Fruit fly (Drosophila melanogaster) whole organism, embryonic: ENCODE measurements around the gene NK7.1.

ENCODE experiments used
- Ada2b ChIP-seq: fragments of 200-800 bp; sonication (Bioruptor generic); IDR thresholded peaks from 2 replicates; pipeline ENCODE4 v1.3.6; 2022; ENCODE audit warnings: missing biosample characterization, missing genetic modification characterization
- Aef1 ChIP-seq: fragments of 200-800 bp; sonication (Bioruptor generic); IDR thresholded peaks from 3 replicates; pipeline ENCODE4 v1.3.6; 2022; ENCODE audit warnings: missing biosample characterization, missing genetic modification characterization
- B-H2 ChIP-seq: fragments of 200-800 bp; sonication (Bioruptor generic); optimal IDR thresholded peaks from 2 replicates; lab custom pipeline; 2018; ENCODE audit warnings: missing biosample characterization, mild to moderate bottlenecking, missing genetic modification characterization
- CG10209 ChIP-seq: fragments of 200-800 bp; sonication (Bioruptor generic); optimal IDR thresholded peaks from 3 replicates; lab custom pipeline; 2017; ENCODE audit warnings: missing biosample characterization, mild to moderate bottlenecking, missing genetic modification characterization, missing genetic modification reagents
- CG11504 ChIP-seq: fragments of 200-800 bp; sonication (Bioruptor generic); optimal IDR thresholded peaks from 3 replicates; lab custom pipeline; 2019; ENCODE audit warnings: missing biosample characterization, mild to moderate bottlenecking, missing genetic modification characterization, moderate library complexity
- CG12236 ChIP-seq: fragments of 200-800 bp; sonication (Bioruptor generic); optimal IDR thresholded peaks from 2 replicates; lab custom pipeline; 2016; ENCODE audit warnings: missing biosample characterization, missing genetic modification characterization
- CG12299 ChIP-seq: fragments of 200-800 bp; sonication (Bioruptor generic); optimal IDR thresholded peaks from 2 replicates; lab custom pipeline; 2018; ENCODE audit warnings: missing biosample characterization, mild to moderate bottlenecking, missing genetic modification characterization
- CG13775 ChIP-seq: fragments of 200-800 bp; sonication (Bioruptor generic); optimal IDR thresholded peaks from 3 replicates; lab custom pipeline; 2017; ENCODE audit warnings: missing biosample characterization, mild to moderate bottlenecking, missing genetic modification characterization
- CG16815 ChIP-seq: fragments of 200-800 bp; sonication (Bioruptor generic); optimal IDR thresholded peaks from 3 replicates; lab custom pipeline; 2017; ENCODE audit warnings: missing biosample characterization, mild to moderate bottlenecking, missing genetic modification characterization
- CG17328 ChIP-seq: fragments of 200-800 bp; sonication (Bioruptor generic); IDR thresholded peaks from 2 replicates; pipeline ENCODE4 v1.3.6; 2022; ENCODE audit warnings: missing biosample characterization, missing genetic modification characterization
- CG17829 ChIP-seq: fragments of 200-800 bp; optimal IDR thresholded peaks from 2 replicates; lab custom pipeline; 2019; ENCODE audit warnings: missing biosample characterization, mild to moderate bottlenecking, missing genetic modification characterization, moderate library complexity
- CG1832 ChIP-seq: fragments of 200-800 bp; sonication (Bioruptor generic); optimal IDR thresholded peaks from 2 replicates; lab custom pipeline; 2017; ENCODE audit warnings: missing biosample characterization, mild to moderate bottlenecking, missing genetic modification characterization, inconsistent platforms
- CG2202 ChIP-seq: fragments of 200-800 bp; sonication (Bioruptor generic); optimal IDR thresholded peaks from 2 replicates; lab custom pipeline; 2018; ENCODE audit warnings: missing biosample characterization, mild to moderate bottlenecking, missing genetic modification characterization
- CG33213 ChIP-seq: fragments of 200-800 bp; sonication (Bioruptor generic); optimal IDR thresholded peaks from 3 replicates; lab custom pipeline; 2016; ENCODE audit warnings: missing biosample characterization, missing genetic modification characterization
- CG4424 ChIP-seq: fragments of 200-800 bp; sonication (Bioruptor generic); optimal IDR thresholded peaks from 3 replicates; lab custom pipeline; 2016; ENCODE audit warnings: missing biosample characterization, missing genetic modification characterization
- CG4730 ChIP-seq: fragments of 200-800 bp; sonication (Bioruptor generic); IDR thresholded peaks from 2 replicates; pipeline ENCODE4 v1.3.6; 2022; ENCODE audit warnings: missing biosample characterization, missing genetic modification characterization
- CG6683 ChIP-seq: fragments of 200-800 bp; sonication (Bioruptor generic); optimal IDR thresholded peaks from 2 replicates; lab custom pipeline; 2017; ENCODE audit warnings: missing biosample characterization, mild to moderate bottlenecking, missing genetic modification characterization, missing genetic modification reagents
- CG6765 ChIP-seq: fragments of 200-800 bp; sonication (Bioruptor generic); optimal IDR thresholded peaks from 3 replicates; lab custom pipeline; 2017; ENCODE audit warnings: missing biosample characterization, mild to moderate bottlenecking, missing genetic modification characterization
- CG9215 ChIP-seq: fragments of 200-800 bp; sonication (Bioruptor generic); IDR thresholded peaks from 2 replicates; pipeline ENCODE4 v1.3.6; 2022; ENCODE audit warnings: missing biosample characterization, missing genetic modification characterization
- D19A ChIP-seq: fragments of 200-800 bp; optimal IDR thresholded peaks from 3 replicates; lab custom pipeline; 2019; ENCODE audit warnings: missing biosample characterization, mild to moderate bottlenecking, missing genetic modification characterization, moderate library complexity
- Dbx ChIP-seq: fragments of 200-800 bp; sonication (Bioruptor generic); IDR thresholded peaks from 3 replicates; pipeline ENCODE4 v1.3.6; 2022; ENCODE audit warnings: missing biosample characterization, missing genetic modification characterization
- Deaf1 ChIP-seq: fragments of 200-800 bp; optimal IDR thresholded peaks from 3 replicates; lab custom pipeline; 2019; ENCODE audit warnings: missing biosample characterization, mild to moderate bottlenecking, missing genetic modification characterization, moderate library complexity
- Dip3 ChIP-seq: fragments of 200-800 bp; sonication (Bioruptor generic); optimal IDR thresholded peaks from 3 replicates; lab custom pipeline; 2016; ENCODE audit warnings: missing biosample characterization, missing genetic modification characterization
- Doc3 ChIP-seq: fragments of 200-800 bp; sonication (Bioruptor generic); IDR thresholded peaks from 3 replicates; pipeline ENCODE4 v1.3.6; 2022; ENCODE audit warnings: missing biosample characterization, missing genetic modification characterization; ENCODE audit not compliant: partially characterized antibody
- Eip74EF ChIP-seq, 2 experiments: fragments of 200-800 bp in 1 of 2; fragments of >200 bp in 1 of 2; sonication (Bioruptor generic) in 1 of 2; optimal IDR thresholded peaks; 2 replicates each; lab custom pipeline; 2017 to 2019; ENCODE audit warnings: missing biosample characterization in 2 of 2, missing genetic modification characterization in 2 of 2, mild to moderate bottlenecking in 1 of 2, moderate library complexity in 1 of 2
- HmgZ ChIP-seq: fragments of 200-800 bp; sonication (Bioruptor generic); optimal IDR thresholded peaks from 2 replicates; lab custom pipeline; 2018; ENCODE audit warnings: missing biosample characterization, mild to moderate bottlenecking, missing genetic modification characterization
- MTF-1 ChIP-seq: fragments of 200-800 bp; sonication (Bioruptor generic); optimal IDR thresholded peaks from 2 replicates; lab custom pipeline; 2018; ENCODE audit warnings: missing biosample characterization, mild to moderate bottlenecking, missing genetic modification characterization, borderline replicate concordance
- Myb ChIP-seq: fragments of 200-800 bp; sonication (Bioruptor generic); optimal IDR thresholded peaks from 2 replicates; lab custom pipeline; 2016; ENCODE audit warnings: missing biosample characterization, missing genetic modification characterization
- Oli ChIP-seq: fragments of 200-800 bp; sonication (Bioruptor generic); optimal IDR thresholded peaks from 2 replicates; lab custom pipeline; 2018; ENCODE audit warnings: missing biosample characterization, mild to moderate bottlenecking, missing genetic modification characterization, moderate library complexity
- PHDP ChIP-seq: fragments of 200-800 bp; sonication (Bioruptor generic); optimal IDR thresholded peaks from 3 replicates; lab custom pipeline; 2018; ENCODE audit warnings: missing biosample characterization, mild to moderate bottlenecking, missing genetic modification characterization, moderate library complexity
- Rfx ChIP-seq: fragments of 200-800 bp; sonication (Bioruptor generic); IDR thresholded peaks from 2 replicates; pipeline ENCODE4 v1.3.6; 2022; ENCODE audit warnings: missing biosample characterization, missing genetic modification characterization
- Ssrp ChIP-seq: fragments of 200-800 bp; sonication (Bioruptor generic); optimal IDR thresholded peaks from 2 replicates; lab custom pipeline; 2018; ENCODE audit warnings: missing biosample characterization, mild to moderate bottlenecking, missing genetic modification characterization, moderate library complexity
- bowl ChIP-seq: fragments of 200-800 bp; sonication (Bioruptor generic); IDR thresholded peaks from 2 replicates; pipeline ENCODE4 v1.3.6; 2022; ENCODE audit warnings: missing biosample characterization, missing genetic modification characterization
- cg ChIP-seq: fragments of 200-800 bp; sonication (Bioruptor generic); optimal IDR thresholded peaks from 3 replicates; lab custom pipeline; 2019; ENCODE audit warnings: missing biosample characterization, mild to moderate bottlenecking, missing genetic modification characterization, moderate library complexity
- crc ChIP-seq: fragments of 200-800 bp; sonication (Bioruptor generic); optimal IDR thresholded peaks from 2 replicates; lab custom pipeline; 2016; ENCODE audit warnings: missing biosample characterization, missing genetic modification characterization
- ftz-f1 ChIP-seq: fragments of 200-800 bp; sonication (Bioruptor generic); optimal IDR thresholded peaks from 2 replicates; lab custom pipeline; 2016; ENCODE audit warnings: missing biosample characterization, missing genetic modification characterization
- gcm2 ChIP-seq: fragments of 200-800 bp; sonication (Bioruptor generic); optimal IDR thresholded peaks from 2 replicates; lab custom pipeline; 2016; ENCODE audit warnings: missing biosample characterization, missing genetic modification characterization
- grau ChIP-seq: fragments of 200-800 bp; optimal IDR thresholded peaks from 3 replicates; lab custom pipeline; 2019; ENCODE audit warnings: missing biosample characterization, mild to moderate bottlenecking, missing genetic modification characterization, moderate library complexity
- hkb ChIP-seq, 2 experiments: fragments of 200-800 bp in 1 of 2; fragments of >200 bp in 1 of 2; sonication (Bioruptor generic) in 1 of 2; IDR thresholded peaks in 1 of 2; optimal IDR thresholded peaks in 1 of 2; 2 replicates each; pipeline versions ENCODE4 v1.3.6 to Lab custom; 2017 to 2022; ENCODE audit warnings: missing biosample characterization in 1 of 2, missing genetic modification characterization in 1 of 2
- hth ChIP-seq: fragments of >200 bp; optimal IDR thresholded peaks from 2 replicates; lab custom pipeline; 2017; ENCODE audit warnings: inconsistent platforms
- kay ChIP-seq: fragments of 200-800 bp; sonication (Bioruptor generic); optimal IDR thresholded peaks from 2 replicates; lab custom pipeline; 2016; ENCODE audit warnings: missing biosample characterization, missing genetic modification characterization
- lola ChIP-seq, 3 experiments: fragments of >200 bp in 2 of 3; fragments of 200-800 bp in 1 of 3; sonication (Bioruptor generic) in 1 of 3; optimal IDR thresholded peaks; 2 replicates each; lab custom pipeline; 2017 to 2019; ENCODE audit warnings: missing biosample characterization in 3 of 3, missing genetic modification characterization in 3 of 3, mild to moderate bottlenecking in 1 of 3, moderate library complexity in 1 of 3
- nmo ChIP-seq: fragments of 200-800 bp; sonication (Bioruptor generic); optimal IDR thresholded peaks from 2 replicates; lab custom pipeline; 2018; ENCODE audit warnings: missing biosample characterization, mild to moderate bottlenecking, missing genetic modification characterization, moderate library complexity
- sr ChIP-seq: fragments of 200-800 bp; sonication (Bioruptor generic); IDR thresholded peaks from 3 replicates; pipeline ENCODE4 v1.3.6; 2022; ENCODE audit warnings: missing biosample characterization, missing genetic modification characterization
- toy ChIP-seq: fragments of 200-800 bp; sonication (Bioruptor generic); IDR thresholded peaks from 2 replicates; pipeline ENCODE4 v1.3.6; 2022; ENCODE audit warnings: missing biosample characterization, missing genetic modification characterization
- trem ChIP-seq: fragments of 200-800 bp; optimal IDR thresholded peaks from 3 replicates; lab custom pipeline; 2019; ENCODE audit warnings: missing biosample characterization, mild to moderate bottlenecking, missing genetic modification characterization, moderate library complexity
- zen2 ChIP-seq: fragments of 200-800 bp; sonication (Bioruptor generic); IDR thresholded peaks from 3 replicates; pipeline ENCODE4 v1.3.6; 2022; ENCODE audit warnings: missing biosample characterization, missing genetic modification characterization; ENCODE audit not compliant: partially characterized antibody

Gene NK7.1

DNA sequence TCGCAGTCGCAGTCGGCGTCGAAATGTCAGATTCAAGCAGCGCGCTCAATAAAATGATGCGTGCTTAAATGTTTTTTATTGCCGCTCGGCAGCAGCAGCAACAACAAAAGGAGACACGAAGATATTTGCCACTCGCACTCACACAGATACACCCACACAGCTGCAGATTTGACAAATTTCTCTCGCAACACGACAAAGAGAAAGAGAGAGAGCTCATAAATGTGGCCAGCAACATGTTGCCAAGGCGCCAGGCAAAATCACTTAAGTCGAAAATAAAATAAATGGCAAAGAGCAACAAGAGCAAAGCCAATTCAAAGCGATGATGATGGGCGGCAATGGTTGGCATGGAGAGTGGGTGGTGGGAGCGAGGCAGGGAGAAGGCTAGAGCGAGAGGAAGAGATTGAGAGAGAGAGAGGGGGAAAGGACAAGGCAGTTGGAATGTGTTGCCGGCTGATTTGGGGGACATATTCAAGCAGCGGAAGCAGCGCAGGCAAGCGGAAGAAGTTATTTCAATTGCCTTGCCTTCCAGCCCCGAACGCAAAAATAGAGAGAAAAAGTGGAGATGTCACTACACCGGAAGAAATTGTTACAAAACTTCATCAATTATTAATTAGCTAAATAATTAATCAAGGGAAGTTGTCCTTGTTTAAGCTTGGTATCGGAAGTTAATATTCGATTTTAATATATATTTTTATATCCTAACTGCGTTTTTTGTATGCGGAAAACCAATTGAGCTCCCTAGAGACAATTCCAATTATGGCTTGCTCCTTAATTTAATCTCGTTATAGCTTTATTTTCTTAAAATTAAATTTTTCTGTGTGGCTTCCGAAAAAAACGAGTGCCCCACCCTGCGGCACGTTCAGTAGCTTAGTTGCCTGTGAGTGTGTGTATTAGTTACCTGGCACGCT is 25.7 kb downstream of the NK7.1 start (continued):
- peak; percentile 15 for TF ChIP-seq HmgZ (tag; lab: Kevin White, UChicago)
- TF ChIP-seq CG13775 (GFP tag; lab: Kevin White, UChicago), result peak; percentile 53
- TF ChIP-seq CG10209 (GFP tag; lab: Kevin White, UChicago), result peak; percentile 65
- TF ChIP-seq CG11504 (tag; lab: Kevin White, UChicago), result peak; percentile 100
- no peak for TF ChIP-seq hkb (optimal IDR thresholded peaks at IDR 0.05; lab: Kevin White, UChicago)
- TF ChIP-seq hkb (GFP tag; IDR thresholded peaks at IDR 0.05; lab: Robert Waterston, UW), result peak; percentile 78
- TF ChIP-seq CG6765 (GFP tag; lab: Kevin White, UChicago), result peak; percentile 36
- peak; percentile 46 for TF ChIP-seq CG17829 (tag; lab: Kevin White, UChicago)
- peak; percentile 82 for TF ChIP-seq cg (GFP tag; lab: Kevin White, UChicago)
- peak; percentile 2 for TF ChIP-seq CG33213
- TF ChIP-seq Ada2b, result peak; percentile 27; the same call in 1 of the 2 replicates
- TF ChIP-seq bowl (GFP tag; lab: Robert Waterston, UW), result no peak
- no peak for TF ChIP-seq B-H2 (GFP tag; lab: Kevin White, UChicago)
- TF ChIP-seq CG12236 (GFP tag; lab: Kevin White, UChicago), result no peak
- peak; percentile 9 for TF ChIP-seq trem (tag; lab: Kevin White, UChicago)
- TF ChIP-seq Deaf1 (tag; lab: Kevin White, UChicago), result peak; percentile 90
- TF ChIP-seq gcm2 (GFP tag; lab: Kevin White, UChicago), result no peak
- no peak for TF ChIP-seq hth (lab: Kevin White, UChicago)
- no peak for TF ChIP-seq MTF-1 (GFP tag; lab: Kevin White, UChicago)
- no peak for TF ChIP-seq Doc3 (GFP tag; lab: Robert Waterston, UW)
- TF ChIP-seq CG16815 (GFP tag; lab: Kevin White, UChicago), result peak; percentile 32
- peak; percentile 49 for TF ChIP-seq D19A (tag; lab: Kevin White, UChicago)
- peak; percentile 34; the same call in 1 of the 2 replicates for TF ChIP-seq Rfx (GFP tag; lab: Robert Waterston, UW)
- TF ChIP-seq crc (GFP tag; lab: Kevin White, UChicago), result no peak
- peak; percentile 24; the same call in 1 of the 3 replicates for TF ChIP-seq Aef1 (GFP tag; lab: Robert Waterston, UW)
- peak; percentile 64 for TF ChIP-seq nmo (GFP tag; lab: Kevin White, UChicago)
- TF ChIP-seq kay (GFP tag; lab: Kevin White, UChicago), result peak; percentile 23
- peak; percentile 41 for TF ChIP-seq Ssrp (tag; lab: Kevin White, UChicago)
- TF ChIP-seq CG12299 (tag; lab: Kevin White, UChicago), result no peak
- peak; percentile 52; the same call in 1 of the 2 replicates for TF ChIP-seq CG17328
- peak; percentile 62 for TF ChIP-seq CG1832 (GFP tag; lab: Kevin White, UChicago)
- TF ChIP-seq lola (GFP tag; optimal IDR thresholded peaks at IDR 0.05; lab: Kevin White, UChicago), result peak in 1 of 3 experiments; percentile 14
- TF ChIP-seq Oli (tag; lab: Kevin White, UChicago), result peak; percentile 68
- TF ChIP-seq Dip3 (GFP tag; lab: Kevin White, UChicago), result peak; percentile 21
- TF ChIP-seq PHDP, result peak; percentile 64
- TF ChIP-seq Eip74EF (GFP tag; optimal IDR thresholded peaks at IDR 0.05; lab: Kevin White, UChicago), result peak in 1 of 2 experiments; percentile 33
- TF ChIP-seq ftz-f1 (GFP tag; lab: Kevin White, UChicago), result no peak
- TF ChIP-seq Dbx, result peak; percentile 51; the same call in 1 of the 3 replicates
- TF ChIP-seq sr (GFP tag; lab: Robert Waterston, UW), result no peak
- TF ChIP-seq zen2 (GFP tag; lab: Robert Waterston, UW), result no peak
- no peak for TF ChIP-seq CG2202
- peak; percentile 16; the same call in 1 of the 2 replicates for TF ChIP-seq toy (GFP tag; lab: Robert Waterston, UW)
- TF ChIP-seq Myb (GFP tag; lab: Kevin White, UChicago), result no peak
- no peak for TF ChIP-seq CG9215 (GFP tag; lab: Robert Waterston, UW)
- peak; percentile 60 for TF ChIP-seq CG6683 (GFP tag; lab: Kevin White, UChicago)
- TF ChIP-seq CG4424 (GFP tag; lab: Kevin White, UChicago), result peak; percentile 64
- TF ChIP-seq CG4730, result 0 out of 2 replicates have a peak, but pooled peaks have one; percentile 32
- TF ChIP-seq grau (tag; lab: Kevin White, UChicago), result peak; percentile 78
